Worm (Caenorhabditis elegans) whole organism, late embryonic: Measurements from ENCODE around the gene sup-9.
"Not testable (repeated sequence)": the region's sequence is repeated elsewhere in the genome, so short reads cannot be mapped to it uniquely, and the experiment has no call there.

Experiments
- K09A11.1 ChIP-seq: sonication (generic microtip); optimal IDR thresholded peaks from 2 replicates; lab custom pipeline; 2017; ENCODE audit warnings: antibody characterized with exemption, mild to moderate bottlenecking, missing genetic modification characterization, missing compliant biosample characterization; ENCODE audit not compliant: insufficient read depth
- T23F11.4 ChIP-seq: fragments of 200-800 bp; sonication (Bioruptor generic); optimal IDR thresholded peaks from 2 replicates; lab custom pipeline; 2018; ENCODE audit warnings: mild to moderate bottlenecking, missing genetic modification characterization, missing compliant biosample characterization
- Y22D7AL.16 ChIP-seq: sonication (generic microtip); optimal IDR thresholded peaks from 2 replicates; lab custom pipeline; 2016; ENCODE audit warnings: missing genetic modification characterization, missing compliant biosample characterization
- ceh-14 ChIP-seq: sonication (generic microtip); optimal IDR thresholded peaks from 2 replicates; lab custom pipeline; 2016; ENCODE audit warnings: missing genotype, missing genetic modification characterization, missing compliant biosample characterization
- ceh-18 ChIP-seq: sonication (generic microtip); optimal IDR thresholded peaks from 2 replicates; lab custom pipeline; 2016; ENCODE audit warnings: missing genetic modification characterization, missing compliant biosample characterization
- ceh-2 ChIP-seq: sonication (generic microtip); optimal IDR thresholded peaks from 2 replicates; lab custom pipeline; 2016; ENCODE audit warnings: missing genotype, missing genetic modification characterization, missing compliant biosample characterization
- ceh-31 ChIP-seq: sonication (generic microtip); optimal IDR thresholded peaks from 2 replicates; lab custom pipeline; 2016; ENCODE audit warnings: missing genetic modification characterization, missing compliant biosample characterization
- ceh-45 ChIP-seq: fragments of 200-800 bp; sonication (Bioruptor generic); IDR thresholded peaks from 2 replicates; pipeline ENCODE4 v1.3.6; 2022; ENCODE audit warnings: missing genetic modification reagents, missing genetic modification characterization, missing compliant biosample characterization
- ceh-48 ChIP-seq: sonication (generic microtip); optimal IDR thresholded peaks from 2 replicates; lab custom pipeline; 2016; ENCODE audit warnings: missing genetic modification characterization, inconsistent platforms, missing compliant biosample characterization
- ceh-6 ChIP-seq: fragments of 200-800 bp; sonication (Bioruptor generic); optimal IDR thresholded peaks from 2 replicates; lab custom pipeline; 2018; ENCODE audit warnings: mild to moderate bottlenecking, missing genetic modification characterization, missing compliant biosample characterization
- ceh-9 ChIP-seq: sonication (generic microtip); optimal IDR thresholded peaks from 2 replicates; lab custom pipeline; 2016; ENCODE audit warnings: mild to moderate bottlenecking, missing genetic modification characterization, inconsistent platforms, missing compliant biosample characterization
- che-1 ChIP-seq: sonication (generic microtip); optimal IDR thresholded peaks from 2 replicates; lab custom pipeline; 2016; ENCODE audit warnings: mild to moderate bottlenecking, missing genetic modification characterization, missing compliant biosample characterization
- dmd-4 ChIP-seq: sonication (generic microtip); optimal IDR thresholded peaks from 2 replicates; lab custom pipeline; 2016; ENCODE audit warnings: borderline replicate concordance, missing genetic modification characterization, missing compliant biosample characterization
- elt-2 ChIP-seq: sonication (generic microtip); optimal IDR thresholded peaks from 2 replicates; lab custom pipeline; 2016; ENCODE audit warnings: missing genetic modification reagents, missing genetic modification characterization, missing compliant biosample characterization
- fkh-10 ChIP-seq: fragments of 150-350 bp; optimal IDR thresholded peaks from 2 replicates; lab custom pipeline; 2014; ENCODE audit warnings: missing biosample characterization, missing genetic modification reagents, missing genetic modification characterization
- gmeb-2 ChIP-seq: sonication (generic microtip); optimal IDR thresholded peaks from 2 replicates; lab custom pipeline; 2016; ENCODE audit warnings: missing genetic modification characterization, inconsistent platforms, missing compliant biosample characterization
- hlh-8 ChIP-seq: sonication (generic microtip); optimal IDR thresholded peaks from 2 replicates; lab custom pipeline; 2016; ENCODE audit warnings: missing genotype, missing genetic modification characterization, missing compliant biosample characterization
- lim-6 ChIP-seq: sonication (generic microtip); optimal IDR thresholded peaks from 2 replicates; lab custom pipeline; 2016; ENCODE audit warnings: missing genetic modification characterization, missing compliant biosample characterization
- mec-3 ChIP-seq: sonication (generic microtip); optimal IDR thresholded peaks from 2 replicates; lab custom pipeline; 2016; ENCODE audit warnings: borderline replicate concordance, missing genetic modification characterization, missing compliant biosample characterization
- nfya-1 ChIP-seq: sonication (generic microtip); optimal IDR thresholded peaks from 2 replicates; lab custom pipeline; 2017; ENCODE audit warnings: missing genetic modification characterization, mild to moderate bottlenecking, missing compliant biosample characterization, antibody characterized with exemption, moderate library complexity
- nhr-11 ChIP-seq: fragments of 150-350 bp; optimal IDR thresholded peaks from 2 replicates; lab custom pipeline; 2014; ENCODE audit warnings: missing biosample characterization, missing genetic modification characterization
- nhr-232 ChIP-seq: sonication (generic microtip); optimal IDR thresholded peaks from 2 replicates; lab custom pipeline; 2016; ENCODE audit warnings: missing genetic modification characterization, missing compliant biosample characterization
- odd-2 ChIP-seq: sonication (generic microtip); optimal IDR thresholded peaks from 2 replicates; lab custom pipeline; 2017; ENCODE audit warnings: antibody characterized with exemption, mild to moderate bottlenecking, missing genetic modification characterization, missing compliant biosample characterization
- pag-3 ChIP-seq: sonication (generic microtip); optimal IDR thresholded peaks from 2 replicates; lab custom pipeline; 2016; ENCODE audit warnings: missing compliant biosample characterization, missing genetic modification characterization, borderline replicate concordance
- pqm-1 ChIP-seq: sonication (generic microtip); optimal IDR thresholded peaks from 2 replicates; lab custom pipeline; 2016; ENCODE audit warnings: missing genetic modification characterization, missing compliant biosample characterization
- ref-2 ChIP-seq: sonication (generic microtip); optimal IDR thresholded peaks from 2 replicates; lab custom pipeline; 2016; ENCODE audit warnings: missing genetic modification characterization, missing compliant biosample characterization
- rnt-1 ChIP-seq: sonication (generic microtip); optimal IDR thresholded peaks from 2 replicates; lab custom pipeline; 2016; ENCODE audit warnings: missing genetic modification characterization, missing compliant biosample characterization
- sdc-2 ChIP-seq: sonication (generic microtip); optimal IDR thresholded peaks from 2 replicates; lab custom pipeline; 2016; ENCODE audit warnings: missing genotype, missing genetic modification characterization, missing compliant biosample characterization
- ttx-3 ChIP-seq: sonication (generic microtip); optimal IDR thresholded peaks from 2 replicates; lab custom pipeline; 2016; ENCODE audit warnings: missing genetic modification reagents, missing genetic modification characterization, missing compliant biosample characterization
- unc-3 ChIP-seq, 2 experiments: fragments of 200-800 bp in 1 of 2; sonication (Bioruptor generic) in 1 of 2; sonication (generic microtip) in 1 of 2; conservative IDR thresholded peaks in 1 of 2; optimal IDR thresholded peaks in 1 of 2; 2 replicates each; pipeline versions ENCODE4 v1.3.6 to Lab custom; 2016 to 2022; ENCODE audit warnings: missing compliant biosample characterization in 2 of 2, missing genetic modification characterization in 2 of 2, missing genetic modification reagents in 1 of 2
- unc-42 ChIP-seq: sonication (generic microtip); optimal IDR thresholded peaks from 2 replicates; lab custom pipeline; 2016; ENCODE audit warnings: missing genotype, missing genetic modification characterization, missing compliant biosample characterization
- unc-86 ChIP-seq: sonication (generic microtip); optimal IDR thresholded peaks from 2 replicates; lab custom pipeline; 2016; ENCODE audit warnings: missing genetic modification characterization, missing compliant biosample characterization
- zip-5 ChIP-seq: sonication (generic microtip); optimal IDR thresholded peaks from 2 replicates; lab custom pipeline; 2016; ENCODE audit warnings: missing genetic modification characterization, missing compliant biosample characterization

sup-9 gene

ce11 chrII:2688616-2689015 is 1.8 kb upstream of the sup-9 start, which contains the start of gene nspf-2:
TSS of gene nspf-2 (plus strand) at chrII:2688916.
- TF ChIP-seq hlh-8; unc-42 (tag; lab: Kevin White, UChicago); pag-3 (tag; lab: Kevin White, UChicago): not testable (repeated sequence)

- no peak for TF ChIP-seq dmd-4 (tag; lab: Kevin White, UChicago)
- TF ChIP-seq lim-6 = no peak
- TF ChIP-seq ceh-2 = no peak
- no peak for TF ChIP-seq che-1 (tag; lab: Kevin White, UChicago)
- TF ChIP-seq zip-5 (tag; lab: Kevin White, UChicago) = no peak
- no peak for TF ChIP-seq Y22D7AL.16 (tag; lab: Kevin White, UChicago)
- no peak for TF ChIP-seq gmeb-2
- TF ChIP-seq nhr-11 (tag; lab: Kevin White, UChicago) = no peak
- TF ChIP-seq mec-3 (tag; lab: Kevin White, UChicago) = no peak
- TF ChIP-seq nhr-232 (tag; lab: Kevin White, UChicago) = no peak
- TF ChIP-seq sdc-2 (tag; lab: Kevin White, UChicago) = no peak
- no peak for TF ChIP-seq rnt-1 (tag; lab: Kevin White, UChicago)
- no peak for TF ChIP-seq ceh-18 (tag; lab: Kevin White, UChicago)
- TF ChIP-seq nfya-1 (tag; lab: Kevin White, UChicago) = no peak
- no peak for TF ChIP-seq ceh-6 (GFP tag; lab: Kevin White, UChicago)
- no peak for TF ChIP-seq ref-2 (tag; lab: Kevin White, UChicago)
- TF ChIP-seq odd-2 (tag; lab: Kevin White, UChicago) = no peak
- no peak for TF ChIP-seq ceh-31 (tag; lab: Kevin White, UChicago)
- no peak for TF ChIP-seq unc-3 (GFP tag; conservative IDR thresholded peaks at IDR 0.05; lab: Robert Waterston, UW)
- no peak for TF ChIP-seq unc-3 (tag; optimal IDR thresholded peaks at IDR 0.05; lab: Kevin White, UChicago)
Observed at ce11 chrII:2684783-2685182, 2.0 kb downstream of the sup-9 start.

ce11 chrII:2684208-2684607 is 2.6 kb downstream of the sup-9 start, which contains the start of gene ceh-87:
TSS of gene ceh-87 (minus strand) at chrII:2684308.
- TF ChIP-seq ceh-48 (tag; lab: Kevin White, UChicago) (no peak), T23F11.4 (GFP tag; lab: Kevin White, UChicago) (no peak), ceh-31 (tag; lab: Kevin White, UChicago) (no peak), elt-2 (tag; lab: Kevin White, UChicago) (no peak), pqm-1 (tag; lab: Kevin White, UChicago) (no peak), unc-86 (tag; lab: Kevin White, UChicago) (no peak), K09A11.1 (tag; lab: Kevin White, UChicago) (no peak), fkh-10 (GFP tag; lab: Kevin White, UChicago) (no peak), hlh-8 (no peak), pag-3 (tag; lab: Kevin White, UChicago) (no peak), ceh-45 (GFP tag; lab: Robert Waterston, UW) (no peak), ceh-14 (tag; lab: Kevin White, UChicago) (no peak), ttx-3 (tag; lab: Kevin White, UChicago) (no peak)

- no peak for TF ChIP-seq fkh-10 (GFP tag; lab: Kevin White, UChicago)
- TF ChIP-seq ceh-9 (tag; lab: Kevin White, UChicago) = no peak
- no peak for TF ChIP-seq nhr-232 (tag; lab: Kevin White, UChicago)
Observed at ce11 chrII:2681118-2681517, 5.7 kb downstream of the sup-9 start, which contains the start of gene F34D6.1. TSS of gene F34D6.1 (minus strand) at chrII:2681218.
